Worm (Caenorhabditis elegans) whole organism, L1 larva: ENCODE measurements around the gene T26G10.5.
A peak's percentile ranks its signal among the peaks of the same experiment; 100 is the strongest.

ENCODE experiments used
- C16A3.4 ChIP-seq: fragments of 150-350 bp; optimal IDR thresholded peaks from 2 replicates; lab custom pipeline; 2014; ENCODE audit warnings: missing biosample characterization, missing genetic modification characterization
- alr-1 ChIP-seq: fragments of 200-800 bp; sonication (Bioruptor generic); optimal IDR thresholded peaks from 2 replicates; lab custom pipeline; 2018; ENCODE audit warnings: borderline replicate concordance, mild to moderate bottlenecking, missing genetic modification characterization, missing compliant biosample characterization
- blmp-1 ChIP-seq: fragments of 150-350 bp; optimal IDR thresholded peaks from 2 replicates; lab custom pipeline; 2014; ENCODE audit warnings: missing biosample characterization, missing genetic modification characterization
- ceh-63 ChIP-seq: fragments of 200-800 bp; sonication (Bioruptor generic); optimal IDR thresholded peaks from 2 replicates; lab custom pipeline; 2018; ENCODE audit warnings: mild to moderate bottlenecking, missing genetic modification characterization, missing compliant biosample characterization
- ceh-88 ChIP-seq: fragments of 200-800 bp; sonication (Bioruptor generic); IDR thresholded peaks from 2 replicates; pipeline ENCODE4 v1.3.6; 2022; ENCODE audit warnings: missing genetic modification characterization, missing compliant biosample characterization
- ceh-90 ChIP-seq: sonication (generic microtip); optimal IDR thresholded peaks from 2 replicates; lab custom pipeline; 2016; ENCODE audit warnings: missing genetic modification characterization, missing compliant biosample characterization
- dpl-1 ChIP-seq, 3 experiments: fragments of 150-350 bp in 2 of 3; sonication (generic microtip) in 1 of 3; optimal IDR thresholded peaks; 2 replicates each; lab custom pipeline; 2014 to 2017; ENCODE audit warnings: missing biosample characterization in 3 of 3, missing genetic modification characterization in 3 of 3, missing genetic modification reagents in 3 of 3
- efl-1 ChIP-seq, 4 experiments: fragments of 150-350 bp; optimal IDR thresholded peaks in 3 of 4; peaks in 1 of 4; 1 replicate in 1 of 4; 2 replicates in 3 of 4; lab custom pipeline; 2014; ENCODE audit warnings: missing biosample characterization in 2 of 4, missing genetic modification characterization in 2 of 4, missing genetic modification reagents in 2 of 4
- egl-13 ChIP-seq: sonication (generic microtip); optimal IDR thresholded peaks from 2 replicates; lab custom pipeline; 2016; ENCODE audit warnings: missing genotype, missing genetic modification reagents, missing genetic modification characterization, missing compliant biosample characterization
- elt-2 ChIP-seq: sonication (generic microtip); optimal IDR thresholded peaks from 2 replicates; lab custom pipeline; 2016; ENCODE audit warnings: missing genetic modification characterization, mild to moderate bottlenecking, inconsistent platforms, missing compliant biosample characterization, missing genetic modification reagents
- elt-3 ChIP-seq, 6 experiments: fragments of 150-350 bp in 1 of 6; sonication (generic microtip); optimal IDR thresholded peaks; 2 replicates each; lab custom pipeline; 2017 to 2018; ENCODE audit warnings: missing biosample characterization in 6 of 6, missing genetic modification characterization in 6 of 6, inconsistent platforms in 1 of 6
- ets-5 ChIP-seq: fragments of 200-800 bp; sonication (Bioruptor generic); IDR thresholded peaks from 2 replicates; pipeline ENCODE4 v1.3.6; 2022; ENCODE audit warnings: missing genetic modification characterization, missing compliant biosample characterization
- fkh-8 ChIP-seq: sonication (generic microtip); optimal IDR thresholded peaks from 2 replicates; lab custom pipeline; 2016; ENCODE audit warnings: mild to moderate bottlenecking, missing genetic modification characterization, missing compliant biosample characterization
- fos-1 ChIP-seq: fragments of 150-350 bp; optimal IDR thresholded peaks from 2 replicates; lab custom pipeline; 2014; ENCODE audit warnings: missing biosample characterization, missing genetic modification characterization
- grh-1 ChIP-seq: fragments of 200-800 bp; sonication (Bioruptor generic); IDR thresholded peaks from 2 replicates; pipeline ENCODE4 v1.3.6; 2022; ENCODE audit warnings: missing genetic modification reagents, missing genetic modification characterization, missing compliant biosample characterization
- isw-1 ChIP-seq: fragments of 200-800 bp; sonication (Bioruptor generic); IDR thresholded peaks from 2 replicates; pipeline ENCODE4 v1.3.6; 2022; ENCODE audit warnings: missing genetic modification characterization, missing compliant biosample characterization
- lin-14 ChIP-seq: fragments of 200-800 bp; sonication (Bioruptor generic); optimal IDR thresholded peaks from 2 replicates; lab custom pipeline; 2018; ENCODE audit warnings: mild to moderate bottlenecking, missing genetic modification characterization, moderate library complexity, missing compliant biosample characterization
- lin-15B ChIP-seq: fragments of 150-350 bp; sonication (generic microtip); optimal IDR thresholded peaks from 3 replicates; lab custom pipeline; 2014; ENCODE audit warnings: missing biosample characterization, missing genetic modification characterization
- lin-35 ChIP-seq, 2 experiments: fragments of 150-350 bp; optimal IDR thresholded peaks; 2 replicates each; lab custom pipeline; 2014; ENCODE audit warnings: missing biosample characterization in 2 of 2, missing genetic modification characterization in 2 of 2, missing genetic modification reagents in 2 of 2
- lin-39 ChIP-seq: fragments of 150-350 bp; optimal IDR thresholded peaks from 2 replicates; lab custom pipeline; 2014; ENCODE audit warnings: missing biosample characterization, missing genetic modification reagents, missing genetic modification characterization
- lir-3 ChIP-seq: sonication (generic microtip); optimal IDR thresholded peaks from 2 replicates; lab custom pipeline; 2016; ENCODE audit warnings: mild to moderate bottlenecking, missing genetic modification characterization, moderate library complexity, missing compliant biosample characterization; ENCODE audit not compliant: poor library complexity
- lsy-2 ChIP-seq, 2 experiments: fragments of 150-350 bp; optimal IDR thresholded peaks; 2 replicates each; lab custom pipeline; 2014; ENCODE audit warnings: missing biosample characterization in 2 of 2, missing genetic modification characterization in 2 of 2
- mab-9 ChIP-seq: fragments of 200-800 bp; sonication (Bioruptor generic); IDR thresholded peaks from 2 replicates; pipeline ENCODE4 v1.3.6; 2022; ENCODE audit warnings: missing genetic modification reagents, missing genetic modification characterization, missing compliant biosample characterization
- mdl-1 ChIP-seq, 2 experiments: fragments of 150-350 bp; optimal IDR thresholded peaks; 2 replicates each; lab custom pipeline; 2014 to 2017; ENCODE audit warnings: missing biosample characterization in 2 of 2, missing genetic modification characterization in 2 of 2, inconsistent platforms in 1 of 2
- mef-2 ChIP-seq: fragments of 150-350 bp; optimal IDR thresholded peaks from 2 replicates; lab custom pipeline; 2014; ENCODE audit warnings: missing biosample characterization, missing genetic modification characterization
- mep-1 ChIP-seq: fragments of 150-350 bp; optimal IDR thresholded peaks from 2 replicates; lab custom pipeline; 2014; ENCODE audit warnings: missing biosample characterization, missing genetic modification characterization
- nhr-12 ChIP-seq: sonication (generic microtip); optimal IDR thresholded peaks from 2 replicates; lab custom pipeline; 2017; ENCODE audit warnings: missing biosample characterization, missing genetic modification characterization
- nhr-19 ChIP-seq: fragments of 200-800 bp; sonication (Bioruptor generic); conservative IDR thresholded peaks from 2 replicates; pipeline ENCODE4 v1.3.6; 2022; ENCODE audit warnings: missing genetic modification characterization, missing compliant biosample characterization
- nhr-20 ChIP-seq: sonication (generic microtip); optimal IDR thresholded peaks from 2 replicates; lab custom pipeline; 2016; ENCODE audit warnings: mild to moderate bottlenecking, missing genetic modification characterization, missing compliant biosample characterization
- nhr-47 ChIP-seq: sonication (generic microtip); optimal IDR thresholded peaks from 2 replicates; lab custom pipeline; 2016; ENCODE audit warnings: mild to moderate bottlenecking, missing genetic modification characterization, moderate library complexity, missing compliant biosample characterization
- nhr-71 ChIP-seq: sonication (generic microtip); optimal IDR thresholded peaks from 2 replicates; lab custom pipeline; 2016; ENCODE audit warnings: mild to moderate bottlenecking, missing genetic modification characterization, moderate library complexity, missing compliant biosample characterization
- nhr-77 ChIP-seq: fragments of 150-350 bp; optimal IDR thresholded peaks from 2 replicates; lab custom pipeline; 2014; ENCODE audit warnings: missing biosample characterization, missing genetic modification characterization
- nhr-90 ChIP-seq: sonication (generic microtip); optimal IDR thresholded peaks from 2 replicates; lab custom pipeline; 2016; ENCODE audit warnings: mild to moderate bottlenecking, missing genetic modification characterization, missing compliant biosample characterization; ENCODE audit not compliant: poor library complexity
- pag-3 ChIP-seq: sonication (generic microtip); optimal IDR thresholded peaks from 2 replicates; lab custom pipeline; 2017; ENCODE audit warnings: missing genetic modification characterization, mild to moderate bottlenecking, missing compliant biosample characterization, antibody characterized with exemption, borderline replicate concordance; ENCODE audit not compliant: insufficient read depth
- pax-3 ChIP-seq: fragments of 200-800 bp; sonication (Bioruptor generic); optimal IDR thresholded peaks from 2 replicates; lab custom pipeline; 2018; ENCODE audit warnings: mild to moderate bottlenecking, missing genetic modification characterization, moderate library complexity, missing compliant biosample characterization
- rnt-1 ChIP-seq: sonication (generic microtip); optimal IDR thresholded peaks from 2 replicates; lab custom pipeline; 2016; ENCODE audit warnings: mild to moderate bottlenecking, missing genetic modification characterization, moderate library complexity, missing compliant biosample characterization
- snpc-4 ChIP-seq: fragments of 150-350 bp; optimal IDR thresholded peaks from 2 replicates; lab custom pipeline; 2014; ENCODE audit warnings: missing biosample characterization, missing genetic modification characterization
- snu-23 ChIP-seq: sonication (generic microtip); optimal IDR thresholded peaks from 2 replicates; lab custom pipeline; 2016; ENCODE audit warnings: missing genetic modification characterization, missing compliant biosample characterization
- sox-4 ChIP-seq: sonication (generic microtip); optimal IDR thresholded peaks from 2 replicates; lab custom pipeline; 2016; ENCODE audit warnings: missing genetic modification characterization, missing compliant biosample characterization
- sup-37 ChIP-seq: fragments of 200-800 bp; sonication (Bioruptor generic); optimal IDR thresholded peaks from 2 replicates; lab custom pipeline; 2018; ENCODE audit warnings: mild to moderate bottlenecking, missing genetic modification characterization, missing compliant biosample characterization
- swsn-7 ChIP-seq: sonication (generic microtip); optimal IDR thresholded peaks from 2 replicates; lab custom pipeline; 2016; ENCODE audit warnings: missing genetic modification characterization, missing compliant biosample characterization
- tbx-2 ChIP-seq: sonication (generic microtip); optimal IDR thresholded peaks from 2 replicates; lab custom pipeline; 2016; ENCODE audit warnings: missing genetic modification characterization, missing compliant biosample characterization
- unc-130 ChIP-seq: fragments of 150-350 bp; optimal IDR thresholded peaks from 2 replicates; lab custom pipeline; 2017; ENCODE audit warnings: missing biosample characterization, missing genetic modification characterization, inconsistent platforms
- unc-30 ChIP-seq: sonication (generic microtip); optimal IDR thresholded peaks from 2 replicates; lab custom pipeline; 2017; ENCODE audit warnings: missing biosample characterization, missing genetic modification characterization
- unc-86 ChIP-seq: sonication (generic microtip); optimal IDR thresholded peaks from 2 replicates; lab custom pipeline; 2016; ENCODE audit warnings: missing genetic modification characterization, missing compliant biosample characterization
- xbp-1 ChIP-seq: sonication (generic microtip); optimal IDR thresholded peaks from 2 replicates; lab custom pipeline; 2016; ENCODE audit warnings: missing genetic modification characterization, missing compliant biosample characterization
- ztf-11 ChIP-seq, 2 experiments: sonication (generic microtip); optimal IDR thresholded peaks; 2 replicates each; lab custom pipeline; 2016 to 2017; ENCODE audit warnings: missing genetic modification characterization in 2 of 2, missing biosample characterization in 1 of 2, missing compliant biosample characterization in 1 of 2

T26G10.5 gene

ce11 chrIII:9408304-9408703 is 17.9 kb downstream of the T26G10.5 start:
- TF ChIP-seq grh-1 (GFP tag; lab: Robert Waterston, UW), result peak; percentile 54; the same call in 1 of the 2 replicates
- peak; percentile 30 for TF ChIP-seq nhr-20
- peak; percentile 33 for TF ChIP-seq rnt-1
- peak; percentile 64 for TF ChIP-seq nhr-19 (GFP tag; lab: Robert Waterston, UW)
- TF ChIP-seq lin-14, result peak; percentile 29
- TF ChIP-seq dpl-1 (GFP tag; optimal IDR thresholded peaks at IDR 0.05; lab: Kevin White, UChicago), result peak in 2 of 3 experiments; percentile 19 to 26
- TF ChIP-seq nhr-47 (tag; lab: Kevin White, UChicago), result peak; percentile 35
- TF ChIP-seq efl-1 (optimal IDR thresholded peaks at IDR 0.05; lab: Kevin White, UChicago), result peak; percentile 21 to 50
- TF ChIP-seq efl-1 (GFP tag; optimal IDR thresholded peaks at IDR 0.05 in 1 of 2; lab: Kevin White, UChicago), result peak; percentile 30 to 54
- peak; percentile 12 for TF ChIP-seq snu-23
- TF ChIP-seq lin-35 (GFP tag; optimal IDR thresholded peaks at IDR 0.05; lab: Kevin White, UChicago), result peak in 1 of 2 experiments; percentile 43
- peak; percentile 61 for TF ChIP-seq lin-15B (tag; lab: Kevin White, UChicago)
- TF ChIP-seq nhr-71 (tag; lab: Kevin White, UChicago), result peak; percentile 40
- TF ChIP-seq snpc-4, result peak; percentile 95
- TF ChIP-seq isw-1, result peak; percentile 49

ce11 chrIII:9406600-9406999 is 19.6 kb downstream of the T26G10.5 start, which contains the start of gene T26G10.1:
T26G10.1 (minus strand) TSS chrIII:9406641.
- TF ChIP-seq blmp-1 (tag; lab: Kevin White, UChicago) (peak; percentile 93), alr-1 (tag; lab: Kevin White, UChicago) (no peak), nhr-19 (GFP tag; lab: Robert Waterston, UW) (peak; percentile 91), grh-1 (GFP tag; lab: Robert Waterston, UW) (peak; percentile 68), unc-130 (tag; lab: Kevin White, UChicago) (peak; percentile 79), lir-3 (tag; lab: Kevin White, UChicago) (peak; percentile 67), lin-14 (peak; percentile 82), mab-9 (peak; percentile 85), unc-30 (tag; lab: Kevin White, UChicago) (no peak), tbx-2 (peak; percentile 80), sup-37 (GFP tag; lab: Kevin White, UChicago) (no peak), ceh-90 (tag; lab: Kevin White, UChicago) (no peak), lin-15B (tag; lab: Kevin White, UChicago) (peak; percentile 83), swsn-7 (peak; percentile 84), nhr-12 (no peak), egl-13 (tag; lab: Kevin White, UChicago) (peak; percentile 56), efl-1 (optimal IDR thresholded peaks at IDR 0.05; lab: Kevin White, UChicago) (peak; percentile 76 to 83), efl-1 (GFP tag; optimal IDR thresholded peaks at IDR 0.05 in 1 of 2; lab: Kevin White, UChicago) (peak; percentile 73 to 97), nhr-71 (tag; lab: Kevin White, UChicago) (peak; percentile 89), C16A3.4 (tag; lab: Kevin White, UChicago) (peak; percentile 51), mep-1 (tag; lab: Kevin White, UChicago) (peak; percentile 78), elt-3 (tag; optimal IDR thresholded peaks at IDR 0.05; lab: Kevin White, UChicago) (peak in 1 of 6 experiments; percentile 33), ets-5 (GFP tag; lab: Robert Waterston, UW) (no peak), fkh-8 (tag; lab: Kevin White, UChicago) (peak; percentile 70), mdl-1 (tag; optimal IDR thresholded peaks at IDR 0.05; lab: Kevin White, UChicago) (peak in 1 of 2 experiments; percentile 11), ztf-11 (tag; optimal IDR thresholded peaks at IDR 0.05; lab: Kevin White, UChicago) (peak in 1 of 2 experiments; percentile 38), sox-4 (tag; lab: Kevin White, UChicago) (peak; percentile 50), mef-2 (tag; lab: Kevin White, UChicago) (no peak), pax-3 (peak; percentile 45), pag-3 (tag; lab: Kevin White, UChicago) (no peak), fos-1 (tag; lab: Kevin White, UChicago) (peak; percentile 64), nhr-20 (peak; percentile 83), lin-39 (tag; lab: Kevin White, UChicago) (peak; percentile 68), nhr-77 (peak; percentile 34), xbp-1 (tag; lab: Kevin White, UChicago) (peak; percentile 79), elt-2 (peak; percentile 26), unc-86 (tag; lab: Kevin White, UChicago) (peak; percentile 82), nhr-90 (tag; lab: Kevin White, UChicago) (peak; percentile 78), ceh-63 (GFP tag; lab: Kevin White, UChicago) (no peak), lsy-2 (tag; optimal IDR thresholded peaks at IDR 0.05; lab: Kevin White, UChicago) (peak; percentile 88), rnt-1 (peak; percentile 79), isw-1 (peak; percentile 91), ceh-88 (GFP tag; lab: Robert Waterston, UW) (peak; percentile 74), nhr-47 (tag; lab: Kevin White, UChicago) (peak; percentile 87)
